Worm (Caenorhabditis elegans): ENCODE data around the gene ndab-2.

ce11 chrIII:7153747-7154238 is 26.8 kb upstream of the ndab-2 start, which contains the start of gene ogt-1:
- no peak for TF ChIP-seq sup-37 (GFP tag; optimal IDR thresholded peaks at IDR 0.05)
- peak; percentile 46 for TF ChIP-seq fkh-8 (tag; optimal IDR thresholded peaks at IDR 0.05)
- no peak for TF ChIP-seq lin-39 (tag; optimal IDR thresholded peaks at IDR 0.05)
- TF ChIP-seq egl-27 (tag; optimal IDR thresholded peaks at IDR 0.05) = peak; percentile 93 to 98
- TF ChIP-seq ztf-11 (tag; optimal IDR thresholded peaks at IDR 0.05) = no peak
- TF ChIP-seq aly-2 (tag; optimal IDR thresholded peaks at IDR 0.05) = peak; percentile 66
- peak; percentile 76 for TF ChIP-seq snpc-4 (tag; optimal IDR thresholded peaks at IDR 0.05)
- TF ChIP-seq lin-13 (GFP tag; optimal IDR thresholded peaks at IDR 0.05) = peak; percentile 82
- peak; percentile 69 for TF ChIP-seq blmp-1 (tag; optimal IDR thresholded peaks at IDR 0.05)
- TF ChIP-seq ztf-4 (tag; optimal IDR thresholded peaks at IDR 0.05) = peak; percentile 87
- peak; percentile 72 for TF ChIP-seq lir-3 (tag; optimal IDR thresholded peaks at IDR 0.05; ENCODE audit: poor library complexity)
- peak; percentile 74 for TF ChIP-seq nhr-11 (tag; optimal IDR thresholded peaks at IDR 0.05)

All from whole organism, L1 larva.